Worm (Caenorhabditis elegans): ENCODE results near the gene rdl-1.

DNA sequence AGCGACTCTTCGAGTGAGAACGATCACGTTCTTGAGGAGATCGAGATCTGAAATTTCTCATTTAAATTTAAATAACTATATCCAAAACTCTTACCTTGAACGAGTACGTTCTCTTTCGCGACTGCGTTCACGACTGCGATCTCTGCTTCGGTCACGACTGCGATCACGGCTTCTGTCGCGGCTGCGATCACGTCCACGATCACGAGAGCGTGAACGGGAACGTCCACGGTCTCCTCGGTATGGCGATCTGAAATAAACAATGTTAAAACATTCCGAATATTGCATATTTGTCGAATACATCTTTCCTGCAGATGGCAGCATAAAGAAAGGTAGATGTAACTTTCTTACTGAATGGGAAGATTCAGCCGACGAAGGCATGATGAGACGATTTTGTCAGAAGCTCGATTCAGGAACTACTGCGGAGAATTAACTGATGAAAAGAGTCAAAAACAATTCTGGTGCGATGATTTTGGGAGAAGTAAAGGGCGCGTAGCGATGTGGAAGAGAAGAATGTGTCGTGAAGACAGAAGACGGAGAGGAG, 20.2 kb upstream of the rdl-1 start:
- TF ChIP-seq egl-27 (tag; optimal IDR thresholded peaks at IDR 0.05), result no peak
- no peak for TF ChIP-seq lin-39 (tag; optimal IDR thresholded peaks at IDR 0.05)
- TF ChIP-seq snpc-4 (tag; optimal IDR thresholded peaks at IDR 0.05), result no peak
- TF ChIP-seq fos-1 (tag; optimal IDR thresholded peaks at IDR 0.05), result no peak
- no peak for TF ChIP-seq ama-1 (optimal IDR thresholded peaks at IDR 0.05)

All from whole organism, L2 larva.